Fruit fly (Drosophila melanogaster): Measurements from ENCODE around the gene Top2.

Gene Top2

DNA sequence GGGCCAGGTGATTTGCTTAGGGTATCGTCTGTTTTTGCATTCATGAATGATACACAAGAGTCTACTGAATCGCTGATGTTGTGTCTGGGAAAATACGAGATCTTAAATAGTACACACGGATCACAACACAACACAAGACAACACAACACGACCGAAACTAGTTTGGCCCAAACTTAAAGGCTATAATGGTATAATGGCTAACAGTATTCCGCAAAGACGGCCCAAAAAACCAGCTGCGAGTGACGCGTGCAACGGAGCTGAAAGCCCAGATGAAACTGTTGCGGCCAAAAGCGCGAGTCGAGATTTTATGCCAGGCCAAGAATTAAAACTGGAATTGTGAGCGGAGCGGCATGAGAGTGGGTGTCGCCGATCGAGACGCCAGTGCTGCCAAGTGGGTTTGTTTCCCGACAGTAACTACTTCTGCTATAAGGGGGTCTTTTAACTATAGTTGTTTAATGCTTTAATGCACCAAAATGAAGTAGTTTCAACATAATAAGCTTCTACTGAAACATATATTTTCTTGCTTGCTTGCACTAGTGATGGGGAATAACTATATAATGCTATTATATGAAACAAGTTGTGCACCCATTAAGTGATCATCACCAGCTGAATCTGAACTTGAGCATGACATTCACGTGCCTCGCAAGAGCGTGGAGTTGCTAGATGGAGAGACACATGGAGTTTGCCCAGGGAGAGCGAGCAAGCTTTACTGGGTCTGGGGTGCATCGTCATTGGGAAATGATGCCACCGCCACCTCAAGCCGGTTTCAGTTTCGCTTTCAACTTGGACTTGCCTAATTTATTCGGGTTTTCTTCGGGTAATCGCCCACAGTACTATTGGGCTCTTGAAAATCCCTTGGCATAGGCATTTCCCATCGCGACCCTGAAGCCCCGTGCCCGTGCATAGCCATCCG lies 14.3 kb downstream of the Top2 start (continued):
- TF ChIP-seq CG32006 (GFP tag; optimal IDR thresholded peaks at IDR 0.05) (peak; percentile 10), CG15336 (GFP tag; IDR thresholded peaks at IDR 0.05) (peak; percentile 30; the same call in 1 of the 2 replicates), CG3032 (tag; optimal IDR thresholded peaks at IDR 0.05) (no peak), CG6854 (GFP tag; optimal IDR thresholded peaks at IDR 0.05) (peak; percentile 33)

dm6 chr2L:19434260-19434659 lies 19.0 kb downstream of the Top2 start:
- TF ChIP-seq Met (GFP tag; optimal IDR thresholded peaks at IDR 0.05) (no peak), ss (GFP tag; optimal IDR thresholded peaks at IDR 0.05) (peak in 1 of 2 experiments; percentile 21), CG10669 (GFP tag; optimal IDR thresholded peaks at IDR 0.05) (no peak), CG8119 (GFP tag; IDR thresholded peaks at IDR 0.05) (no peak), Lpt (GFP tag; optimal IDR thresholded peaks at IDR 0.05) (no peak), esn (GFP tag; optimal IDR thresholded peaks at IDR 0.05) (no peak), acj6 (GFP tag; optimal IDR thresholded peaks at IDR 0.05) (no peak), Blimp-1 (GFP tag; optimal IDR thresholded peaks at IDR 0.05) (no peak), OdsH (GFP tag; optimal IDR thresholded peaks at IDR 0.05) (no peak), CG11294 (GFP tag; IDR thresholded peaks at IDR 0.05) (no peak), eg (GFP tag; IDR thresholded peaks at IDR 0.05) (no peak), CG10631 (GFP tag; optimal IDR thresholded peaks at IDR 0.05) (no peak), CG31627 (GFP tag; optimal IDR thresholded peaks at IDR 0.05) (no peak), CG11762 (GFP tag; optimal IDR thresholded peaks at IDR 0.05; ENCODE audit: insufficient read depth) (no peak), fd59A (GFP tag; optimal IDR thresholded peaks at IDR 0.05) (no peak), CG1621 (tag; optimal IDR thresholded peaks at IDR 0.05) (no peak), CG6808 (GFP tag; optimal IDR thresholded peaks at IDR 0.05) (no peak), CG16779 (tag; optimal IDR thresholded peaks at IDR 0.05) (peak; percentile 10), svp (GFP tag) (no peak), Hr4 (GFP tag; optimal IDR thresholded peaks at IDR 0.05) (no peak), Eip78C (GFP tag) (peak; percentile 36), fkh (GFP tag; optimal IDR thresholded peaks at IDR 0.05) (peak; percentile 91), CG11902 (GFP tag; optimal IDR thresholded peaks at IDR 0.05) (no peak), Sox14 (GFP tag; optimal IDR thresholded peaks at IDR 0.05) (no peak)

dm6 chr2L:19433292-19433691 lies 20.0 kb downstream of the Top2 start:
- TF ChIP-seq dsx (GFP tag; optimal IDR thresholded peaks at IDR 0.05; ENCODE audit: poor library complexity, severe bottlenecking) (no peak), CG11762 (GFP tag; optimal IDR thresholded peaks at IDR 0.05; ENCODE audit: insufficient read depth) (no peak), Smox (GFP tag; optimal IDR thresholded peaks at IDR 0.05) (no peak), CG6792 (GFP tag; optimal IDR thresholded peaks at IDR 0.05) (no peak), pdm3 (GFP tag; optimal IDR thresholded peaks at IDR 0.05) (no peak), CG1621 (tag; optimal IDR thresholded peaks at IDR 0.05) (no peak), CG6163 (GFP tag; IDR thresholded peaks at IDR 0.05) (no peak), CG4318 (GFP tag; optimal IDR thresholded peaks at IDR 0.05) (no peak), CG8319 (GFP tag; optimal IDR thresholded peaks at IDR 0.05) (no peak), CG32006 (GFP tag; optimal IDR thresholded peaks at IDR 0.05) (peak; percentile 57), Gug (GFP tag; IDR thresholded peaks at IDR 0.05) (no peak), svp (GFP tag) (no peak), fkh (GFP tag; optimal IDR thresholded peaks at IDR 0.05) (peak; percentile 8), Eip75B (GFP tag; optimal IDR thresholded peaks at IDR 0.05) (no peak), Met (GFP tag; optimal IDR thresholded peaks at IDR 0.05) (no peak), net (GFP tag; optimal IDR thresholded peaks at IDR 0.05) (no peak), CG3919 (GFP tag; optimal IDR thresholded peaks at IDR 0.05) (no peak), CG11902 (GFP tag; optimal IDR thresholded peaks at IDR 0.05) (no peak), CG8632 (GFP tag; optimal IDR thresholded peaks at IDR 0.05) (no peak), CG15336 (GFP tag; IDR thresholded peaks at IDR 0.05) (peak; percentile 53), dac (GFP tag; optimal IDR thresholded peaks at IDR 0.05) (no peak), Lpt (GFP tag; optimal IDR thresholded peaks at IDR 0.05) (peak; percentile 6), CG31627 (GFP tag; optimal IDR thresholded peaks at IDR 0.05) (no peak), CG8119 (GFP tag; IDR thresholded peaks at IDR 0.05) (peak; percentile 43; the same call in 1 of the 3 replicates), CG6808 (GFP tag; optimal IDR thresholded peaks at IDR 0.05) (no peak), Hr39 (GFP tag; optimal IDR thresholded peaks at IDR 0.05) (no peak), Sox14 (GFP tag; optimal IDR thresholded peaks at IDR 0.05) (no peak), Eip93F (GFP tag; optimal IDR thresholded peaks at IDR 0.05) (no peak), achi (GFP tag; optimal IDR thresholded peaks at IDR 0.05) (no peak), salr (GFP tag; optimal IDR thresholded peaks at IDR 0.05) (no peak), Hr4 (GFP tag; optimal IDR thresholded peaks at IDR 0.05) (peak; percentile 45), esn (GFP tag; optimal IDR thresholded peaks at IDR 0.05) (no peak)

All from whole organism, prepupa.